Fruit fly (Drosophila melanogaster): ENCODE measurements around the gene CG16736.
A peak's percentile ranks its signal among the peaks of the same experiment; 100 is the strongest.

DNA sequence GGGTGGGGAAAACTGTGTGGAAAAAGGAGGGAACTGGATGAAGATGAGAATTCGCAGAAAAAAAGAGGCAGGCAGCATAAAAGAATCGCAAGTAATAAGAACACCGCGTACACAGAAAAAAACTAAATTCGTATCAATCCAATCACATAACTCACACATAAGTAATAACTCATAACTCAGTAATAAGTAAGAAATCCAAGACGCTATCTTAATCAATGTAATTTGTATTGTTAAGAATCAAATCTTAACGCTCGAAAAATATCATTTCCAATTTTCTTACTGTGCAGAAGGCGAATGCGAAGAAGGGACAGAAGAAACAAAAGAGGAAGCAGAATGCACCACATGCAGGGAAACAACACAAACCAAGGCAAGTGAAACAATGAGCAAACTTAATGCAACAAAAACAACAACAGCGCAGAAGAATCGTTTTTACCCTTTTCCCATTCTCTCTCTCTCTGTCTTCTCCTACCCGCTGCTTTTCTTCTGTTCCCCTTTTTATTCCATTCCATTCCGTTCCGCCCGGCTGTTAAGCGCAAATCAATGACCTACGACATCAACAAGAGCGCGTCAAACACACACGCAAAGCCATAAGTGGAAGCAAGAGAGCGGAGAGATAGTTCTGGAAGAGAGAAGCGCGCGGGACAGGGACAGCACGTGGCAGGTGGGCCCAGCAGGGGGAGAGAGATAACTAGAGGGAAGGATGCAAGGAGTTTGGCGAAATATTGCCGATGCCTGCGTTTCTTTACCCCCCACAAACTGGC, 28.3 kb downstream of the CG16736 start:
- TF ChIP-seq Sox102F (GFP tag; optimal IDR thresholded peaks at IDR 0.05) (peak; percentile 99), CG6854 (GFP tag; optimal IDR thresholded peaks at IDR 0.05) (peak; percentile 98), spab (GFP tag; optimal IDR thresholded peaks at IDR 0.05) (peak; percentile 100), OdsH (GFP tag; optimal IDR thresholded peaks at IDR 0.05) (peak; percentile 99), fkh (GFP tag; optimal IDR thresholded peaks at IDR 0.05) (peak; percentile 16), CG3919 (GFP tag; optimal IDR thresholded peaks at IDR 0.05) (peak; percentile 99), CG8319 (GFP tag; optimal IDR thresholded peaks at IDR 0.05) (peak; percentile 98), CG15336 (GFP tag; IDR thresholded peaks at IDR 0.05) (peak; percentile 96), CG16779 (tag; optimal IDR thresholded peaks at IDR 0.05) (peak; percentile 97), Hr39 (GFP tag; optimal IDR thresholded peaks at IDR 0.05) (peak; percentile 99), esn (GFP tag; optimal IDR thresholded peaks at IDR 0.05) (peak; percentile 99), salr (GFP tag; optimal IDR thresholded peaks at IDR 0.05) (peak; percentile 99), cyc (GFP tag; optimal IDR thresholded peaks at IDR 0.05) (peak; percentile 99), Eip93F (GFP tag; optimal IDR thresholded peaks at IDR 0.05) (peak; percentile 99)
